Fruit fly (Drosophila melanogaster) whole organism, embryonic: ENCODE data around the gene hry.
A peak's percentile ranks its signal among the peaks of the same experiment; 100 is the strongest.

Source experiments
- Abd-B ChIP-seq: fragments of 200-800 bp; sonication (Bioruptor generic); optimal IDR thresholded peaks from 2 replicates; lab custom pipeline; 2018; ENCODE audit warnings: missing biosample characterization, mild to moderate bottlenecking, missing genetic modification characterization, moderate library complexity
- Ada2b ChIP-seq: fragments of 200-800 bp; sonication (Bioruptor generic); IDR thresholded peaks from 2 replicates; pipeline ENCODE4 v1.3.6; 2022; ENCODE audit warnings: missing biosample characterization, missing genetic modification characterization
- Asciz ChIP-seq: fragments of 200-800 bp; sonication (Bioruptor generic); optimal IDR thresholded peaks from 2 replicates; lab custom pipeline; 2017; ENCODE audit warnings: missing biosample characterization, mild to moderate bottlenecking, missing genetic modification characterization, missing genetic modification reagents
- Atf6 ChIP-seq: fragments of 200-800 bp; sonication (Bioruptor generic); IDR thresholded peaks from 2 replicates; pipeline ENCODE4 v1.3.6; 2022; ENCODE audit warnings: missing biosample characterization, missing genetic modification characterization
- B-H1 ChIP-seq: fragments of 200-800 bp; sonication (Bioruptor generic); IDR thresholded peaks from 3 replicates; pipeline ENCODE4 v1.3.6; 2022; ENCODE audit warnings: missing biosample characterization, missing genetic modification characterization
- CG10654 ChIP-seq: fragments of 200-800 bp; sonication (Bioruptor generic); optimal IDR thresholded peaks from 2 replicates; lab custom pipeline; 2016; ENCODE audit warnings: missing biosample characterization, missing genetic modification characterization
- CG10979 ChIP-seq: fragments of 200-800 bp; sonication (Bioruptor generic); optimal IDR thresholded peaks from 2 replicates; lab custom pipeline; 2018; ENCODE audit warnings: missing biosample characterization, mild to moderate bottlenecking, missing genetic modification characterization, moderate library complexity
- CG11093 ChIP-seq: fragments of 200-800 bp; sonication (Bioruptor generic); IDR thresholded peaks from 3 replicates; pipeline ENCODE4 v1.3.6; 2022; ENCODE audit warnings: missing biosample characterization, missing genetic modification characterization
- CG11723 ChIP-seq: fragments of 200-800 bp; sonication (Bioruptor generic); optimal IDR thresholded peaks from 2 replicates; lab custom pipeline; 2017; ENCODE audit warnings: missing biosample characterization, mild to moderate bottlenecking, missing genetic modification characterization
- CG12391 ChIP-seq: fragments of 200-800 bp; sonication (Bioruptor generic); optimal IDR thresholded peaks from 3 replicates; lab custom pipeline; 2018; ENCODE audit warnings: missing biosample characterization, mild to moderate bottlenecking, missing genetic modification characterization, moderate library complexity
- CG13424 ChIP-seq: fragments of 200-800 bp; sonication (Bioruptor generic); optimal IDR thresholded peaks from 2 replicates; lab custom pipeline; 2019; ENCODE audit warnings: missing biosample characterization, mild to moderate bottlenecking, missing genetic modification characterization, moderate library complexity
- CG14667 ChIP-seq: fragments of 200-800 bp; sonication (Bioruptor generic); IDR thresholded peaks from 2 replicates; pipeline ENCODE4 v1.3.6; 2022; ENCODE audit warnings: missing biosample characterization, missing genetic modification characterization
- CG15269 ChIP-seq: fragments of 200-800 bp; sonication (Bioruptor generic); optimal IDR thresholded peaks from 2 replicates; lab custom pipeline; 2018; ENCODE audit warnings: missing biosample characterization, mild to moderate bottlenecking, missing genetic modification characterization, moderate library complexity
- CG15696 ChIP-seq: fragments of 200-800 bp; sonication (Bioruptor generic); optimal IDR thresholded peaks from 2 replicates; lab custom pipeline; 2019; ENCODE audit warnings: missing biosample characterization, mild to moderate bottlenecking, missing genetic modification characterization, moderate library complexity
- CG17328 ChIP-seq: fragments of 200-800 bp; sonication (Bioruptor generic); IDR thresholded peaks from 2 replicates; pipeline ENCODE4 v1.3.6; 2022; ENCODE audit warnings: missing biosample characterization, missing genetic modification characterization
- CG2129 ChIP-seq: fragments of 200-800 bp; sonication (Bioruptor generic); IDR thresholded peaks from 2 replicates; pipeline ENCODE4 v1.3.6; 2022; ENCODE audit warnings: missing biosample characterization, missing genetic modification characterization; ENCODE audit not compliant: partially characterized antibody
- CG30431 ChIP-seq: fragments of 200-800 bp; sonication (Bioruptor generic); optimal IDR thresholded peaks from 2 replicates; lab custom pipeline; 2017; ENCODE audit warnings: missing biosample characterization, missing genetic modification characterization
- CG31441 ChIP-seq: fragments of 200-800 bp; sonication (Bioruptor generic); IDR thresholded peaks from 2 replicates; pipeline ENCODE4 v1.3.6; 2022; ENCODE audit warnings: missing biosample characterization, missing genetic modification characterization
- CG3163 ChIP-seq: fragments of 200-800 bp; sonication (Bioruptor generic); optimal IDR thresholded peaks from 3 replicates; lab custom pipeline; 2016; ENCODE audit warnings: missing biosample characterization, missing genetic modification characterization
- CG32767 ChIP-seq: fragments of 200-800 bp; sonication (Bioruptor generic); IDR thresholded peaks from 2 replicates; pipeline ENCODE4 v1.3.6; 2022; ENCODE audit warnings: missing biosample characterization, missing genetic modification characterization
- CG43689 ChIP-seq: fragments of 200-800 bp; sonication (Bioruptor generic); IDR thresholded peaks from 2 replicates; pipeline ENCODE4 v1.3.6; 2022; ENCODE audit warnings: missing biosample characterization, missing genetic modification characterization
- CG4404 ChIP-seq: fragments of 200-800 bp; sonication (Bioruptor generic); IDR thresholded peaks from 2 replicates; pipeline ENCODE4 v1.3.6; 2022; ENCODE audit warnings: missing biosample characterization, missing genetic modification characterization
- CG4820 ChIP-seq: fragments of 200-800 bp; sonication (Bioruptor generic); optimal IDR thresholded peaks from 3 replicates; lab custom pipeline; 2016; ENCODE audit warnings: missing biosample characterization, missing genetic modification characterization
- CG6654 ChIP-seq: fragments of 200-800 bp; sonication (Bioruptor generic); optimal IDR thresholded peaks from 2 replicates; lab custom pipeline; 2017; ENCODE audit warnings: missing biosample characterization, mild to moderate bottlenecking, missing genetic modification characterization
- CG8924 ChIP-seq: fragments of 200-800 bp; optimal IDR thresholded peaks from 3 replicates; lab custom pipeline; 2019; ENCODE audit warnings: missing biosample characterization, mild to moderate bottlenecking, missing genetic modification characterization, moderate library complexity
- CG9817 ChIP-seq: fragments of 200-800 bp; sonication (Bioruptor generic); optimal IDR thresholded peaks from 2 replicates; lab custom pipeline; 2018; ENCODE audit warnings: missing biosample characterization, mild to moderate bottlenecking, missing genetic modification characterization, moderate library complexity
- D19B ChIP-seq: fragments of 200-800 bp; sonication (Bioruptor generic); optimal IDR thresholded peaks from 2 replicates; lab custom pipeline; 2017; ENCODE audit warnings: missing biosample characterization, mild to moderate bottlenecking, missing genetic modification characterization
- Dip2 ChIP-seq: fragments of 200-800 bp; sonication (Bioruptor generic); IDR thresholded peaks from 2 replicates; pipeline ENCODE4 v1.3.6; 2022; ENCODE audit warnings: missing biosample characterization, missing genetic modification characterization
- Drgx ChIP-seq: fragments of 200-800 bp; sonication (Bioruptor generic); IDR thresholded peaks from 2 replicates; pipeline ENCODE4 v1.3.6; 2022; ENCODE audit warnings: missing biosample characterization, missing genetic modification characterization
- Ets65A ChIP-seq: fragments of 200-800 bp; sonication (Bioruptor generic); peaks from one replicate; lab custom pipeline; 2016; ENCODE audit warnings: missing biosample characterization, missing genetic modification characterization
- HmgZ ChIP-seq: fragments of 200-800 bp; sonication (Bioruptor generic); optimal IDR thresholded peaks from 2 replicates; lab custom pipeline; 2018; ENCODE audit warnings: missing biosample characterization, mild to moderate bottlenecking, missing genetic modification characterization
- Mrtf ChIP-seq: fragments of 200-800 bp; sonication (Bioruptor generic); IDR thresholded peaks from 3 replicates; pipeline ENCODE4 v1.3.6; 2022; ENCODE audit warnings: missing biosample characterization, missing genetic modification characterization
- NC2β ChIP-seq: fragments of 200-800 bp; sonication (Bioruptor generic); optimal IDR thresholded peaks from 2 replicates; lab custom pipeline; 2016; ENCODE audit warnings: missing biosample characterization, missing genetic modification characterization
- Neu2 ChIP-seq: fragments of 200-800 bp; sonication (Bioruptor generic); optimal IDR thresholded peaks from 3 replicates; lab custom pipeline; 2016; ENCODE audit warnings: missing biosample characterization, missing genetic modification characterization, borderline replicate concordance
- Poxn ChIP-seq: fragments of 200-800 bp; sonication (Bioruptor generic); IDR thresholded peaks from 2 replicates; pipeline ENCODE4 v1.3.6; 2022; ENCODE audit warnings: missing biosample characterization, missing genetic modification characterization
- Sox102F ChIP-seq: fragments of 200-800 bp; sonication (Bioruptor generic); optimal IDR thresholded peaks from 2 replicates; lab custom pipeline; 2018; ENCODE audit warnings: missing biosample characterization, mild to moderate bottlenecking, missing genetic modification characterization, moderate library complexity
- ab ChIP-seq: fragments of 200-800 bp; sonication (Bioruptor generic); optimal IDR thresholded peaks from 2 replicates; lab custom pipeline; 2016; ENCODE audit warnings: missing biosample characterization, missing genetic modification characterization
- aop ChIP-seq: fragments of 200-800 bp; sonication (Bioruptor generic); IDR thresholded peaks from 2 replicates; pipeline ENCODE4 v1.3.6; 2022; ENCODE audit warnings: missing biosample characterization, missing genetic modification characterization
- az2 ChIP-seq: fragments of 200-800 bp; sonication (Bioruptor generic); optimal IDR thresholded peaks from 3 replicates; lab custom pipeline; 2016; ENCODE audit warnings: missing biosample characterization, missing genetic modification characterization
- br ChIP-seq: fragments of >200 bp; optimal IDR thresholded peaks from 2 replicates; lab custom pipeline; 2017
- cg ChIP-seq: fragments of 200-800 bp; sonication (Bioruptor generic); optimal IDR thresholded peaks from 3 replicates; lab custom pipeline; 2019; ENCODE audit warnings: missing biosample characterization, mild to moderate bottlenecking, missing genetic modification characterization, moderate library complexity
- dm ChIP-seq: fragments of 200-800 bp; sonication (Bioruptor generic); optimal IDR thresholded peaks from 3 replicates; lab custom pipeline; 2016; ENCODE audit warnings: missing biosample characterization, missing genetic modification characterization
- fru ChIP-seq: fragments of >200 bp; optimal IDR thresholded peaks from 2 replicates; lab custom pipeline; 2017
- ham ChIP-seq: fragments of 200-800 bp; sonication (Bioruptor generic); IDR thresholded peaks from 2 replicates; pipeline ENCODE4 v1.3.6; 2022; ENCODE audit warnings: missing biosample characterization, missing genetic modification characterization
- lab ChIP-seq: fragments of 200-800 bp; sonication (Bioruptor generic); optimal IDR thresholded peaks from 3 replicates; lab custom pipeline; 2017; ENCODE audit warnings: missing biosample characterization, missing genetic modification characterization, mild to moderate bottlenecking, moderate library complexity, missing genetic modification reagents
- nau ChIP-seq: fragments of 200-800 bp; sonication (Bioruptor generic); optimal IDR thresholded peaks from 3 replicates; lab custom pipeline; 2017; ENCODE audit warnings: missing biosample characterization, mild to moderate bottlenecking, missing genetic modification characterization, missing genetic modification reagents
- peb ChIP-seq: fragments of 200-800 bp; sonication (Bioruptor generic); IDR thresholded peaks from 2 replicates; pipeline ENCODE4 v1.3.6; 2022; ENCODE audit warnings: missing biosample characterization, missing genetic modification characterization
- prd ChIP-seq, 3 experiments: fragments of >200 bp in 2 of 3; fragments of 200-800 bp in 1 of 3; sonication (Bioruptor generic) in 1 of 3; optimal IDR thresholded peaks in 2 of 3; IDR thresholded peaks in 1 of 3; 2 replicates in 2 of 3; 3 replicates in 1 of 3; pipeline versions ENCODE4 v1.3.6 to Lab custom; 2017 to 2022; ENCODE audit warnings: missing biosample characterization in 1 of 3, missing genetic modification characterization in 1 of 3
- run ChIP-seq: fragments of 200-800 bp; sonication (Bioruptor generic); optimal IDR thresholded peaks from 3 replicates; lab custom pipeline; 2018; ENCODE audit warnings: missing biosample characterization, mild to moderate bottlenecking, missing genetic modification characterization
- tap ChIP-seq: fragments of 200-800 bp; optimal IDR thresholded peaks from 3 replicates; lab custom pipeline; 2019; ENCODE audit warnings: missing biosample characterization, mild to moderate bottlenecking, missing genetic modification characterization, moderate library complexity
- zen ChIP-seq: fragments of 200-800 bp; sonication (Bioruptor generic); optimal IDR thresholded peaks from 3 replicates; lab custom pipeline; 2018; ENCODE audit warnings: missing biosample characterization, mild to moderate bottlenecking, missing genetic modification characterization, moderate library complexity
- zfh2 ChIP-seq: fragments of 200-800 bp; sonication (Bioruptor generic); optimal IDR thresholded peaks from 2 replicates; lab custom pipeline; 2016; ENCODE audit warnings: missing biosample characterization, missing genetic modification characterization

The hry gene

DNA sequence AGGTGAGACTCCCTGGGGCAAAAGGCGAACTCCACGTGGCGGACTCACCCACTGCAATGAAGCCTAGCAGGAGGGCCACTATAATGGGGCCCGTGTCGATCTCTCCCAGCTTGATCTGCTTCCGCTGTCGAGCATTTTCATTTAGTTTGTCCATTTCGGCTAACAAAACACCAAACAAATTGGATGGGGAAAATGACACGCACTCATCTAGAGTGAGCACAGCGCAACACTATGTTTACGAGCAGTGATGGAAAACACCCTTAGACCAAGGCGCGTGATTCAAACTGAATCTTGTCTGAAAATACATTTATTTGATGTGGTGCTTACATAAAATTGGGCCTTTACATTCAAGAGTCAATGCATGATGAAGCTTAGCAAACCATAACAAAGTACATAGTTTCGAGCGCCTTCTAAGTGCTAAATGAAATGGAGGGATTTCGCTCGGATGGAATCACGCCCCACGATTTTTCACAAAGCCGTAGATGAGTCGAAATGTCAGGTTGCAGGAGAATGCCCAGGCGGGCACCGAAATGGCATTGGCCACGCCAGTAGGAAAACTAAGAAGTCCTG lies 44.5 kb downstream of the hry start, which contains the start of gene SrpRbeta (continued):
- peak; percentile 71 for TF ChIP-seq HmgZ (tag; lab: Kevin White, UChicago)
- TF ChIP-seq D19B (GFP tag; lab: Kevin White, UChicago): no peak
- TF ChIP-seq nau (GFP tag; lab: Kevin White, UChicago): no peak
- TF ChIP-seq zfh2 (GFP tag; lab: Kevin White, UChicago): peak; percentile 36
- no peak for TF ChIP-seq CG10979 (tag; lab: Kevin White, UChicago)
- no peak for TF ChIP-seq CG2129 (GFP tag; lab: Robert Waterston, UW)
- TF ChIP-seq NC2β (GFP tag; lab: Kevin White, UChicago): peak; percentile 29
- no peak for TF ChIP-seq Abd-B
- no peak for TF ChIP-seq run
- TF ChIP-seq dm (GFP tag; lab: Kevin White, UChicago): peak; percentile 46
- TF ChIP-seq Atf6: no peak
- no peak for TF ChIP-seq B-H1
- no peak for TF ChIP-seq prd (optimal IDR thresholded peaks at IDR 0.05; lab: Kevin White, UChicago)
- TF ChIP-seq prd (GFP tag; IDR thresholded peaks at IDR 0.05; lab: Robert Waterston, UW): no peak
- no peak for TF ChIP-seq cg (GFP tag; lab: Kevin White, UChicago)
- TF ChIP-seq zen (tag; lab: Kevin White, UChicago): no peak
- no peak for TF ChIP-seq CG10654 (GFP tag; lab: Kevin White, UChicago)
- no peak for TF ChIP-seq az2 (GFP tag; lab: Kevin White, UChicago)
- no peak for TF ChIP-seq aop (GFP tag; lab: Robert Waterston, UW)
- no peak for TF ChIP-seq ab
- TF ChIP-seq br (lab: Kevin White, UChicago): no peak
- TF ChIP-seq CG31441 (GFP tag; lab: Robert Waterston, UW): no peak
- TF ChIP-seq CG9817 (tag; lab: Kevin White, UChicago): no peak
- TF ChIP-seq CG30431 (GFP tag; lab: Kevin White, UChicago): no peak
- TF ChIP-seq Sox102F (GFP tag; lab: Kevin White, UChicago): no peak
- no peak for TF ChIP-seq Mrtf (GFP tag; lab: Robert Waterston, UW)
- TF ChIP-seq CG32767 (GFP tag; lab: Robert Waterston, UW): no peak
- no peak for TF ChIP-seq Poxn (GFP tag; lab: Robert Waterston, UW)
- TF ChIP-seq tap (tag; lab: Kevin White, UChicago): no peak
- no peak for TF ChIP-seq Drgx
- no peak for TF ChIP-seq CG12391 (tag; lab: Kevin White, UChicago)
- no peak for TF ChIP-seq CG4404 (GFP tag; lab: Robert Waterston, UW)
- 0 out of 2 replicates have a peak, but pooled peaks have one; percentile 3 for TF ChIP-seq Ada2b (GFP tag; lab: Robert Waterston, UW)
- TF ChIP-seq CG13424 (tag; lab: Kevin White, UChicago): no peak
- TF ChIP-seq CG14667: no peak
- no peak for TF ChIP-seq CG6654
- no peak for TF ChIP-seq CG3163 (GFP tag; lab: Kevin White, UChicago)
- TF ChIP-seq CG15269: no peak
- TF ChIP-seq ham (GFP tag; lab: Robert Waterston, UW): no peak
- TF ChIP-seq CG8924 (tag; lab: Kevin White, UChicago): no peak
- no peak for TF ChIP-seq fru
- no peak for TF ChIP-seq CG43689 (GFP tag; lab: Robert Waterston, UW)
- no peak for TF ChIP-seq Asciz
- no peak for TF ChIP-seq CG15696
- TF ChIP-seq CG11093: no peak
- no peak for TF ChIP-seq CG11723
- TF ChIP-seq lab (GFP tag; lab: Kevin White, UChicago): peak; percentile 65
- TF ChIP-seq Ets65A (GFP tag; lab: Kevin White, UChicago): peak; percentile 94
- TF ChIP-seq CG17328 (GFP tag; lab: Robert Waterston, UW): no peak; the same call in 1 of the 2 replicates
- TF ChIP-seq CG4820: no peak
- no peak for TF ChIP-seq peb (GFP tag; lab: Robert Waterston, UW)
- TF ChIP-seq Neu2 (GFP tag; lab: Kevin White, UChicago): no peak
- TF ChIP-seq Dip2 (GFP tag; lab: Robert Waterston, UW): no peak
